Fruit fly (Drosophila melanogaster): ENCODE data around the gene Mesh1.

The Mesh1 gene

DNA sequence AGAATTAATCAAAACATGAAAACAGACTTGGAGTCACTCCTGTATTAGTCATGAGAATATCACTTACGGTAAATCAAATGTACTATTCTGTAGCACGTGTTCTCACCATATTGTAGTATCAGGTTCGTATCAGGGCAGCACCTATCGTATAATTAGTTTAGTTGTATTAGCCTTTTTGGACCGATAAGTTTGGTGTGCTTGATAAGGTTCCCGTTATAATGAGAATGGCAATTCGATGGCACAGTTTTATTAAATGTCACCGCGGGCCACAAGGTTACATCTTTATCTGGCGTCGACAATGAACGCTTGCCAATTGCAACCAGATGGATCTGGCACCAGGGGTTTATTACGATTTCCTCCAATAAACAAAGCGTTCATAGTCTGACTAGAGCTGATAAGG, 43.6 kb downstream of the Mesh1 start:
- TF ChIP-seq ftz-f1 (GFP tag; optimal IDR thresholded peaks at IDR 0.05) (no peak), CG10462 (GFP tag; optimal IDR thresholded peaks at IDR 0.05) (no peak), CG2712 (tag; optimal IDR thresholded peaks at IDR 0.05) (no peak), sd (tag; optimal IDR thresholded peaks at IDR 0.05) (peak; percentile 33), CG34376 (GFP tag; optimal IDR thresholded peaks at IDR 0.05) (peak; percentile 81), zen2 (GFP tag; IDR thresholded peaks at IDR 0.05; ENCODE audit: partially characterized antibody) (no peak), trem (tag; optimal IDR thresholded peaks at IDR 0.05) (no peak), amos (GFP tag; IDR thresholded peaks at IDR 0.05; ENCODE audit: partially characterized antibody) (no peak), CG14710 (tag; optimal IDR thresholded peaks at IDR 0.05) (no peak), MBD-R2 (GFP tag; IDR thresholded peaks at IDR 0.05) (no peak), schlank (tag; optimal IDR thresholded peaks at IDR 0.05) (no peak), pb (GFP tag; optimal IDR thresholded peaks at IDR 0.05) (no peak), abd-A (tag; optimal IDR thresholded peaks at IDR 0.05) (no peak), CG6683 (GFP tag; optimal IDR thresholded peaks at IDR 0.05) (no peak), sug (tag; optimal IDR thresholded peaks at IDR 0.05) (peak; percentile 83), CG31441 (GFP tag; IDR thresholded peaks at IDR 0.05) (no peak), CG4282 (GFP tag; optimal IDR thresholded peaks at IDR 0.05) (no peak), cas (GFP tag; IDR thresholded peaks at IDR 0.05) (no peak), NFAT (GFP tag; IDR thresholded peaks at IDR 0.05) (no peak), dysf (GFP tag; IDR thresholded peaks at IDR 0.05) (no peak), mirr (GFP tag; optimal IDR thresholded peaks at IDR 0.05) (peak; percentile 92), CG3407 (GFP tag; optimal IDR thresholded peaks at IDR 0.05) (no peak), CG4730 (GFP tag; IDR thresholded peaks at IDR 0.05) (no peak), nom (GFP tag; optimal IDR thresholded peaks at IDR 0.05) (no peak), exex (tag; optimal IDR thresholded peaks at IDR 0.05) (peak; percentile 92), grn (GFP tag; optimal IDR thresholded peaks at IDR 0.05) (peak; percentile 56), insv (GFP tag; optimal IDR thresholded peaks at IDR 0.05) (no peak), hb (GFP tag; IDR thresholded peaks at IDR 0.05; ENCODE audit: partially characterized antibody) (no peak), crol (GFP tag; IDR thresholded peaks at IDR 0.05) (no peak), CG3726 (GFP tag; IDR thresholded peaks at IDR 0.05) (no peak), cwo (GFP tag; optimal IDR thresholded peaks at IDR 0.05) (peak; percentile 95), GATAe (GFP tag; conservative IDR thresholded peaks at IDR 0.05) (peak; percentile 35; the same call in 1 of the 2 replicates), caup (GFP tag; optimal IDR thresholded peaks at IDR 0.05; ENCODE audit: severe bottlenecking) (no peak), CG6689 (GFP tag; IDR thresholded peaks at IDR 0.05) (no peak), CG8924 (tag; optimal IDR thresholded peaks at IDR 0.05) (no peak), chinmo (GFP tag; IDR thresholded peaks at IDR 0.05; ENCODE audit: partially characterized antibody) (0 out of 4 replicates have a peak, but pooled peaks have one; percentile 8)

DNA sequence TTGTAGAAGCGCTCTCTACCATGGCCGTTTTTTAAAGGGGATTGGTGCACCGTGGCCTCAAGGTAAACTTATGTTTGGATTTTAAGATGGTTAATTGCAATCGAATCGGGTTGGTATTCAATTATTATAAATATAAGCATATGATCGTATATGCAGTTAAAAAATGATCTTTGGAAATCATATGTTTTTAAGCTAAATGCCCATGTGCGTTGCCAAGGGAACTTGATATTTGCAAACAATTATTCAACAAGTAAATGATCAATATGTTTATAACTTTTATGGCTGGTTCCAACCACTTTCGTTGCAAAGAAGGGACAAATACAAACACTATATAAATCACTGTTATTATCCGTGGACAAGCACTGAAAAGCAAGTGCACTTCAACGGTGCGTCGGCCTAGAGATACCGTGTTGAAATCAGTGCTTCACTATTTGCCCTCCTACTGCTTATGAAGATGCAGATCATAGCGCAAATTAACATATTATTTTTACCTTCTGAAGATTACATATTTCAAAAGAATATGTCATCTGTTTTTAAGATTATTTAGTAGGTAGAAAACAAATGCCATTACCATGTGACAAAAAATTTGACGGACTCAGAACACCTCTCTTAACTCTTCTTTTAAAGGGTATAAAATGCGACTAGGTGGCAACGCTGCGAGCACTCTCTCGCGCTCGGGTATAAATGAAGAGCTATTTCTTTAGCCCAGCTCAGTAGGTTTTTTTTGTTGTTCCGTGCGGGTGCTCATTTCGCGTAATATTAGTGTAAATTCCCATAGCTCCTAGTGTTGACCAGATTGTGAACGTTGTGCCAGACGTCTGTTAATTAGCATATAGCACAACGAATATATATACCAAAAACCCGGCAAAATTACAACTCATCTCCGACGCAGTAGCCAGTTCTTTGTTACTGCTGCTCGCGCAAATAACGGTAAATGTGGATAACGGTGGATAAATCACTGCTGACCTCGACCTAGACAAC, 44.6 kb downstream of the Mesh1 start, which contains the start of gene rdog:
rdog (plus strand) TSS at position 705 of the 981 bp plus-strand sequence.
- TF ChIP-seq ap (GFP tag; IDR thresholded peaks at IDR 0.05) (no peak), aop (GFP tag; IDR thresholded peaks at IDR 0.05) (peak; percentile 39; the same call in 1 of the 2 replicates), CG2678 (tag; optimal IDR thresholded peaks at IDR 0.05) (peak; percentile 87), ERR (GFP tag; optimal IDR thresholded peaks at IDR 0.05) (peak; percentile 54), CG17359 (tag; optimal IDR thresholded peaks at IDR 0.05) (peak; percentile 61), CG31224 (GFP tag; IDR thresholded peaks at IDR 0.05) (no peak; the same call in 1 of the 2 replicates), zfh1 (GFP tag; IDR thresholded peaks at IDR 0.05) (peak; percentile 50; the same call in 1 of the 3 replicates), grau (tag; optimal IDR thresholded peaks at IDR 0.05) (peak; percentile 83), CG1792 (GFP tag; optimal IDR thresholded peaks at IDR 0.05) (peak; percentile 61), CG2116 (GFP tag; optimal IDR thresholded peaks at IDR 0.05) (peak; percentile 69), sim (GFP tag; IDR thresholded peaks at IDR 0.05) (no peak), CG9876 (GFP tag; optimal IDR thresholded peaks at IDR 0.05) (peak; percentile 53), CG7556 (GFP tag; optimal IDR thresholded peaks at IDR 0.05) (peak; percentile 82), nmo (GFP tag; optimal IDR thresholded peaks at IDR 0.05) (no peak)
